Worm (Caenorhabditis elegans) whole organism, L1 larva: ENCODE measurements around the gene lido-6.
A peak's percentile ranks its signal among the peaks of the same experiment; 100 is the strongest.

Source experiments
- F16B12.6 ChIP-seq: fragments of 150-350 bp; optimal IDR thresholded peaks from 2 replicates; lab custom pipeline; 2014; ENCODE audit warnings: missing biosample characterization, missing genetic modification characterization
- Y116A8C.19 ChIP-seq: sonication (generic microtip); optimal IDR thresholded peaks from 2 replicates; lab custom pipeline; 2016; ENCODE audit warnings: missing compliant biosample characterization, missing genetic modification characterization, borderline replicate concordance
- ama-1 ChIP-seq: fragments of 150-350 bp; optimal IDR thresholded peaks from 2 replicates; lab custom pipeline; 2014
- ceh-63 ChIP-seq: fragments of 200-800 bp; sonication (Bioruptor generic); optimal IDR thresholded peaks from 2 replicates; lab custom pipeline; 2018; ENCODE audit warnings: mild to moderate bottlenecking, missing genetic modification characterization, missing compliant biosample characterization
- ceh-8 ChIP-seq: fragments of 200-800 bp; sonication (Bioruptor generic); optimal IDR thresholded peaks from 2 replicates; lab custom pipeline; 2018; ENCODE audit warnings: mild to moderate bottlenecking, missing genetic modification characterization, moderate library complexity, missing compliant biosample characterization
- dpl-1 ChIP-seq, 3 experiments: fragments of 150-350 bp in 2 of 3; sonication (generic microtip) in 1 of 3; optimal IDR thresholded peaks; 2 replicates each; lab custom pipeline; 2014 to 2017; ENCODE audit warnings: missing biosample characterization in 3 of 3, missing genetic modification characterization in 3 of 3, missing genetic modification reagents in 3 of 3
- fkh-4 ChIP-seq: sonication (generic microtip); optimal IDR thresholded peaks from 2 replicates; lab custom pipeline; 2016; ENCODE audit warnings: missing compliant biosample characterization, missing genetic modification characterization, borderline replicate concordance
- fos-1 ChIP-seq: fragments of 150-350 bp; optimal IDR thresholded peaks from 2 replicates; lab custom pipeline; 2014; ENCODE audit warnings: missing biosample characterization, missing genetic modification characterization
- hlh-4 ChIP-seq: sonication (generic microtip); optimal IDR thresholded peaks from 2 replicates; lab custom pipeline; 2016; ENCODE audit warnings: mild to moderate bottlenecking, missing genetic modification characterization, missing compliant biosample characterization
- hpl-2 ChIP-seq: fragments of 150-350 bp; optimal IDR thresholded peaks from 2 replicates; lab custom pipeline; 2014; ENCODE audit warnings: missing biosample characterization, missing genetic modification reagents, missing genetic modification characterization
- isw-1 ChIP-seq: fragments of 200-800 bp; sonication (Bioruptor generic); IDR thresholded peaks from 2 replicates; pipeline ENCODE4 v1.3.6; 2022; ENCODE audit warnings: missing genetic modification characterization, missing compliant biosample characterization
- lin-14 ChIP-seq: fragments of 200-800 bp; sonication (Bioruptor generic); optimal IDR thresholded peaks from 2 replicates; lab custom pipeline; 2018; ENCODE audit warnings: mild to moderate bottlenecking, missing genetic modification characterization, moderate library complexity, missing compliant biosample characterization
- lin-15B ChIP-seq: fragments of 150-350 bp; sonication (generic microtip); optimal IDR thresholded peaks from 3 replicates; lab custom pipeline; 2014; ENCODE audit warnings: missing biosample characterization, missing genetic modification characterization
- lir-3 ChIP-seq: sonication (generic microtip); optimal IDR thresholded peaks from 2 replicates; lab custom pipeline; 2016; ENCODE audit warnings: mild to moderate bottlenecking, missing genetic modification characterization, moderate library complexity, missing compliant biosample characterization; ENCODE audit not compliant: poor library complexity
- mep-1 ChIP-seq: fragments of 150-350 bp; optimal IDR thresholded peaks from 2 replicates; lab custom pipeline; 2014; ENCODE audit warnings: missing biosample characterization, missing genetic modification characterization
- nhr-11 ChIP-seq: fragments of 150-350 bp; optimal IDR thresholded peaks from 2 replicates; lab custom pipeline; 2014; ENCODE audit warnings: missing biosample characterization, missing genetic modification characterization
- nhr-12 ChIP-seq: sonication (generic microtip); optimal IDR thresholded peaks from 2 replicates; lab custom pipeline; 2017; ENCODE audit warnings: missing biosample characterization, missing genetic modification characterization
- nhr-19 ChIP-seq: fragments of 200-800 bp; sonication (Bioruptor generic); conservative IDR thresholded peaks from 2 replicates; pipeline ENCODE4 v1.3.6; 2022; ENCODE audit warnings: missing genetic modification characterization, missing compliant biosample characterization
- nhr-20 ChIP-seq: sonication (generic microtip); optimal IDR thresholded peaks from 2 replicates; lab custom pipeline; 2016; ENCODE audit warnings: mild to moderate bottlenecking, missing genetic modification characterization, missing compliant biosample characterization
- nhr-47 ChIP-seq: sonication (generic microtip); optimal IDR thresholded peaks from 2 replicates; lab custom pipeline; 2016; ENCODE audit warnings: mild to moderate bottlenecking, missing genetic modification characterization, moderate library complexity, missing compliant biosample characterization
- nhr-76 ChIP-seq: sonication (generic microtip); optimal IDR thresholded peaks from 2 replicates; lab custom pipeline; 2017; ENCODE audit warnings: missing biosample characterization, missing genetic modification characterization
- nhr-77 ChIP-seq: fragments of 150-350 bp; optimal IDR thresholded peaks from 2 replicates; lab custom pipeline; 2014; ENCODE audit warnings: missing biosample characterization, missing genetic modification characterization
- nhr-85 ChIP-seq: sonication (generic microtip); peaks from one replicate; lab custom pipeline; 2016; ENCODE audit warnings: missing genetic modification characterization, inconsistent platforms, missing compliant biosample characterization
- nhr-90 ChIP-seq: sonication (generic microtip); optimal IDR thresholded peaks from 2 replicates; lab custom pipeline; 2016; ENCODE audit warnings: mild to moderate bottlenecking, missing genetic modification characterization, missing compliant biosample characterization; ENCODE audit not compliant: poor library complexity
- pag-3 ChIP-seq: sonication (generic microtip); optimal IDR thresholded peaks from 2 replicates; lab custom pipeline; 2017; ENCODE audit warnings: missing genetic modification characterization, mild to moderate bottlenecking, missing compliant biosample characterization, antibody characterized with exemption, borderline replicate concordance; ENCODE audit not compliant: insufficient read depth
- pqm-1 ChIP-seq: sonication (generic microtip); optimal IDR thresholded peaks from 3 replicates; lab custom pipeline; 2017; ENCODE audit warnings: missing biosample characterization, missing genetic modification characterization
- skn-1 ChIP-seq: fragments of 150-350 bp; optimal IDR thresholded peaks from 2 replicates; lab custom pipeline; 2014; ENCODE audit warnings: missing biosample characterization, missing genetic modification characterization
- snu-23 ChIP-seq: sonication (generic microtip); optimal IDR thresholded peaks from 2 replicates; lab custom pipeline; 2016; ENCODE audit warnings: missing genetic modification characterization, missing compliant biosample characterization
- swsn-7 ChIP-seq: sonication (generic microtip); optimal IDR thresholded peaks from 2 replicates; lab custom pipeline; 2016; ENCODE audit warnings: missing genetic modification characterization, missing compliant biosample characterization
- tbx-2 ChIP-seq: sonication (generic microtip); optimal IDR thresholded peaks from 2 replicates; lab custom pipeline; 2016; ENCODE audit warnings: missing genetic modification characterization, missing compliant biosample characterization
- unc-30 ChIP-seq: sonication (generic microtip); optimal IDR thresholded peaks from 2 replicates; lab custom pipeline; 2017; ENCODE audit warnings: missing biosample characterization, missing genetic modification characterization
- vab-15 ChIP-seq: sonication (generic microtip); optimal IDR thresholded peaks from 2 replicates; lab custom pipeline; 2017; ENCODE audit warnings: missing genotype, mild to moderate bottlenecking, missing genetic modification characterization, missing compliant biosample characterization
- xbp-1 ChIP-seq: sonication (generic microtip); optimal IDR thresholded peaks from 2 replicates; lab custom pipeline; 2016; ENCODE audit warnings: missing genetic modification characterization, missing compliant biosample characterization
- zip-4 ChIP-seq: fragments of 200-800 bp; sonication (Bioruptor generic); optimal IDR thresholded peaks from 2 replicates; lab custom pipeline; 2018; ENCODE audit warnings: mild to moderate bottlenecking, missing genetic modification characterization, moderate library complexity, missing compliant biosample characterization

The lido-6 gene

ce11 chrX:17096508-17097234, 18.3 kb downstream of the lido-6 start, which contains the start of gene lido-1:
Gene lido-1, minus strand, starts transcription at chrX:17096558.
- TF ChIP-seq nhr-19 (GFP tag; lab: Robert Waterston, UW) (no peak), nhr-20 (peak; percentile 67)

- TF ChIP-seq nhr-85, result peak; percentile 5
- no peak for TF ChIP-seq snu-23 (GFP tag; lab: Kevin White, UChicago)
- no peak for TF ChIP-seq nhr-47 (tag; lab: Kevin White, UChicago)
- TF ChIP-seq nhr-12, result no peak
- TF ChIP-seq swsn-7 (tag; lab: Kevin White, UChicago), result no peak
- TF ChIP-seq ceh-63 (GFP tag; lab: Kevin White, UChicago), result no peak
Measured at ce11 chrX:17093199-17093598, 21.8 kb downstream of the lido-6 start, which contains the start of gene C08A9.3. Gene C08A9.3, minus strand, starts transcription at chrX:17093299.

ce11 chrX:17092416-17092815, 22.6 kb downstream of the lido-6 start, which contains the start of gene sod-3:
Gene sod-3, plus strand, starts transcription at chrX:17092753.
- TF ChIP-seq ceh-63 (GFP tag; lab: Kevin White, UChicago) (no peak), nhr-90 (tag; lab: Kevin White, UChicago) (no peak), lir-3 (tag; lab: Kevin White, UChicago) (no peak), nhr-47 (tag; lab: Kevin White, UChicago) (no peak), tbx-2 (tag; lab: Kevin White, UChicago) (no peak), dpl-1 (GFP tag; optimal IDR thresholded peaks at IDR 0.05; lab: Kevin White, UChicago) (no peak), swsn-7 (tag; lab: Kevin White, UChicago) (no peak), lin-15B (tag; lab: Kevin White, UChicago) (no peak), F16B12.6 (tag; lab: Kevin White, UChicago) (no peak), pqm-1 (tag; lab: Kevin White, UChicago) (no peak), hlh-4 (no peak), hpl-2 (GFP tag; lab: Kevin White, UChicago) (no peak), lin-14 (no peak)

- TF ChIP-seq isw-1 (no peak), unc-30 (tag; lab: Kevin White, UChicago) (no peak), hlh-4 (no peak), Y116A8C.19 (no peak), zip-4 (GFP tag; lab: Kevin White, UChicago) (no peak), pag-3 (no peak), xbp-1 (tag; lab: Kevin White, UChicago) (no peak), ceh-8 (GFP tag; lab: Kevin White, UChicago) (no peak), vab-15 (tag; lab: Kevin White, UChicago) (no peak), nhr-76 (tag; lab: Kevin White, UChicago) (no peak), nhr-77 (tag; lab: Kevin White, UChicago) (no peak), mep-1 (no peak), fos-1 (tag; lab: Kevin White, UChicago) (no peak), nhr-90 (tag; lab: Kevin White, UChicago) (no peak), hpl-2 (GFP tag; lab: Kevin White, UChicago) (no peak), fkh-4 (tag; lab: Kevin White, UChicago) (no peak), nhr-11 (tag; lab: Kevin White, UChicago) (no peak), ama-1 (lab: Kevin White, UChicago) (no peak), skn-1 (tag; lab: Kevin White, UChicago) (no peak)
Measured at ce11 chrX:17080635-17081376, 34.2 kb downstream of the lido-6 start, which contains the start of the genes irld-23 and C08A9.10. Gene irld-23, minus strand, starts transcription at chrX:17080685. Gene C08A9.10, plus strand, starts transcription at chrX:17081179.
